Worm (Caenorhabditis elegans) whole organism, L4 larva: ENCODE results near the gene F47B8.10.

ENCODE experiments used
- R02D3.7 ChIP-seq: fragments of 150-350 bp; sonication (generic microtip); optimal IDR thresholded peaks from 3 replicates; lab custom pipeline; 2014; ENCODE audit warnings: missing biosample characterization, missing genetic modification characterization
- egl-27 ChIP-seq: sonication (generic microtip); optimal IDR thresholded peaks from 3 replicates; lab custom pipeline; 2017; ENCODE audit warnings: missing biosample characterization, missing genetic modification reagents, missing genetic modification characterization
- snpc-4 ChIP-seq: fragments of 150-350 bp; optimal IDR thresholded peaks from 2 replicates; lab custom pipeline; 2014; ENCODE audit warnings: missing biosample characterization, missing genetic modification characterization

ce11 chrV:14316525-14316924, 25.2 kb upstream of the F47B8.10 start, which contains the start of gene F47B8.2:
- TF ChIP-seq R02D3.7 (tag; lab: Kevin White, UChicago) (no peak), snpc-4 (tag; lab: Kevin White, UChicago) (no peak), egl-27 (no peak)
